Worm (Caenorhabditis elegans) whole organism, young adult: ENCODE measurements around the gene mat-2.

ENCODE experiments used
- dpl-1 ChIP-seq: fragments of 150-350 bp; optimal IDR thresholded peaks from 2 replicates; lab custom pipeline; 2014; ENCODE audit warnings: missing biosample characterization, missing genetic modification reagents, missing genetic modification characterization
- nhr-120 ChIP-seq: fragments of 200-800 bp; sonication (Bioruptor generic); IDR thresholded peaks from 2 replicates; pipeline ENCODE4 v1.3.6; 2022; ENCODE audit warnings: missing genetic modification characterization, missing compliant biosample characterization
- pbrm-1 ChIP-seq: fragments of 200-800 bp; sonication (Bioruptor generic); IDR thresholded peaks from 2 replicates; pipeline ENCODE4 v1.3.6; 2022; ENCODE audit warnings: missing genetic modification reagents, missing genetic modification characterization, missing compliant biosample characterization

DNA sequence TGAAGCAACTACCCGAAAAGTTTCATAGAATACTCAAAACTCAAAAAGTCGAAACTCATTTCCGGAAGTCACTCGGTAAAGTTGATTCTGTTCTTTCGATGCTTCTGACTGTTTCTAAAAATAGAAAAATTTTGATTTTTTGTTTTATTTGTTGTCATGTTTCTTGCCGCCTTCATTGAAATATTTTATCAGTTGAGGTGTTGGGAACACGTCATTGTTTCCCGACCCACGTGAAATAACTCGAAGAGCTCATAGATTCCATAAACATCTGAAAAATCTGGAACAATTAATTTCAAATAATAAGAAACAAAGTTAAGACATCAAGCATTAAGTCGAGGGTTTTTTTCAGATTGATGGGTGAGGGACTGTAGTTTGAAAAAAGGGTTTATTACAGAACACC, 42.4 kb downstream of the mat-2 start:
- TF ChIP-seq nhr-120 (no peak), pbrm-1 (GFP tag; lab: Robert Waterston, UW) (no peak), dpl-1 (GFP tag; lab: Kevin White, UChicago) (no peak)
